Fruit fly (Drosophila melanogaster) whole organism, embryonic: ENCODE data around the gene Gdh.

Experiments
- B-H1 ChIP-seq: fragments of 200-800 bp; sonication (Bioruptor generic); IDR thresholded peaks from 3 replicates; pipeline ENCODE4 v1.3.6; 2022; ENCODE audit warnings: missing biosample characterization, missing genetic modification characterization
- B-H2 ChIP-seq: fragments of 200-800 bp; sonication (Bioruptor generic); optimal IDR thresholded peaks from 2 replicates; lab custom pipeline; 2018; ENCODE audit warnings: missing biosample characterization, mild to moderate bottlenecking, missing genetic modification characterization
- BEAF-32 ChIP-seq: fragments of 200-800 bp; sonication (Bioruptor generic); optimal IDR thresholded peaks from 3 replicates; lab custom pipeline; 2017; ENCODE audit warnings: missing biosample characterization, missing genetic modification characterization, mild to moderate bottlenecking, moderate library complexity, missing genetic modification reagents
- CG10267 ChIP-seq: fragments of 200-800 bp; sonication (Bioruptor generic); optimal IDR thresholded peaks from 2 replicates; lab custom pipeline; 2018; ENCODE audit warnings: missing biosample characterization, mild to moderate bottlenecking, missing genetic modification characterization, moderate library complexity
- CG10321 ChIP-seq: fragments of 200-800 bp; sonication (Bioruptor generic); IDR thresholded peaks from 2 replicates; pipeline ENCODE4 v1.3.6; 2022; ENCODE audit warnings: missing biosample characterization, missing genetic modification characterization
- CG11504 ChIP-seq: fragments of 200-800 bp; sonication (Bioruptor generic); optimal IDR thresholded peaks from 3 replicates; lab custom pipeline; 2019; ENCODE audit warnings: missing biosample characterization, mild to moderate bottlenecking, missing genetic modification characterization, moderate library complexity
- CG11696 ChIP-seq: fragments of 200-800 bp; sonication (Bioruptor generic); IDR thresholded peaks from 2 replicates; pipeline ENCODE4 v1.3.6; 2022; ENCODE audit warnings: missing biosample characterization, missing genetic modification characterization
- CG12391 ChIP-seq: fragments of 200-800 bp; sonication (Bioruptor generic); optimal IDR thresholded peaks from 3 replicates; lab custom pipeline; 2018; ENCODE audit warnings: missing biosample characterization, mild to moderate bottlenecking, missing genetic modification characterization, moderate library complexity
- CG12769 ChIP-seq: fragments of 200-800 bp; sonication (Bioruptor generic); optimal IDR thresholded peaks from 2 replicates; lab custom pipeline; 2019; ENCODE audit warnings: missing biosample characterization, mild to moderate bottlenecking, missing genetic modification characterization, moderate library complexity
- CG13624 ChIP-seq: fragments of 200-800 bp; sonication (Bioruptor generic); optimal IDR thresholded peaks from 2 replicates; lab custom pipeline; 2016; ENCODE audit warnings: missing biosample characterization, missing genetic modification characterization
- CG13894 ChIP-seq: fragments of 200-800 bp; sonication (Bioruptor generic); optimal IDR thresholded peaks from 3 replicates; lab custom pipeline; 2018; ENCODE audit warnings: missing biosample characterization, mild to moderate bottlenecking, missing genetic modification characterization, moderate library complexity
- CG15514 ChIP-seq: fragments of 200-800 bp; sonication (Bioruptor generic); optimal IDR thresholded peaks from 3 replicates; lab custom pipeline; 2017; ENCODE audit warnings: missing biosample characterization, missing genetic modification characterization, mild to moderate bottlenecking, moderate library complexity, missing genetic modification reagents
- CG1602 ChIP-seq: fragments of 200-800 bp; sonication (Bioruptor generic); optimal IDR thresholded peaks from 3 replicates; lab custom pipeline; 2016; ENCODE audit warnings: missing biosample characterization, missing genetic modification characterization
- CG1603 ChIP-seq: fragments of 200-800 bp; sonication (Bioruptor generic); optimal IDR thresholded peaks from 2 replicates; lab custom pipeline; 2019; ENCODE audit warnings: missing biosample characterization, mild to moderate bottlenecking, missing genetic modification characterization, moderate library complexity
- CG2889 ChIP-seq: fragments of 200-800 bp; sonication (Bioruptor generic); IDR thresholded peaks from 3 replicates; pipeline ENCODE4 v1.3.6; 2022; ENCODE audit warnings: missing biosample characterization, missing genetic modification characterization
- CG34422 ChIP-seq: fragments of 200-800 bp; sonication (Bioruptor generic); IDR thresholded peaks from 3 replicates; pipeline ENCODE4 v1.3.6; 2022; ENCODE audit warnings: missing biosample characterization, missing genetic modification characterization
- CG7271 ChIP-seq: fragments of 200-800 bp; sonication (Bioruptor generic); optimal IDR thresholded peaks from 2 replicates; lab custom pipeline; 2018; ENCODE audit warnings: missing biosample characterization, mild to moderate bottlenecking, missing genetic modification characterization, moderate library complexity
- CG8359 ChIP-seq: fragments of 200-800 bp; sonication (Bioruptor generic); optimal IDR thresholded peaks from 2 replicates; lab custom pipeline; 2017; ENCODE audit warnings: missing biosample characterization, mild to moderate bottlenecking, missing genetic modification characterization, borderline replicate concordance
- CG8924 ChIP-seq: fragments of 200-800 bp; optimal IDR thresholded peaks from 3 replicates; lab custom pipeline; 2019; ENCODE audit warnings: missing biosample characterization, mild to moderate bottlenecking, missing genetic modification characterization, moderate library complexity
- CG9215 ChIP-seq: fragments of 200-800 bp; sonication (Bioruptor generic); IDR thresholded peaks from 2 replicates; pipeline ENCODE4 v1.3.6; 2022; ENCODE audit warnings: missing biosample characterization, missing genetic modification characterization
- CG9727 ChIP-seq: fragments of 200-800 bp; sonication (Bioruptor generic); optimal IDR thresholded peaks from 3 replicates; lab custom pipeline; 2017; ENCODE audit warnings: missing biosample characterization, mild to moderate bottlenecking, missing genetic modification characterization
- D ChIP-seq, 2 experiments: fragments of 200-800 bp in 1 of 2; fragments of >200 bp in 1 of 2; sonication (Bioruptor generic) in 1 of 2; optimal IDR thresholded peaks; 2 replicates in 1 of 2; 3 replicates in 1 of 2; lab custom pipeline; 2017; ENCODE audit warnings: mild to moderate bottlenecking in 1 of 2, missing biosample characterization in 1 of 2, missing genetic modification characterization in 1 of 2, missing genetic modification reagents in 1 of 2
- Dad ChIP-seq: fragments of 200-800 bp; sonication (Bioruptor generic); optimal IDR thresholded peaks from 3 replicates; lab custom pipeline; 2016; ENCODE audit warnings: missing biosample characterization, missing genetic modification characterization
- Ets65A ChIP-seq: fragments of 200-800 bp; sonication (Bioruptor generic); peaks from one replicate; lab custom pipeline; 2016; ENCODE audit warnings: missing biosample characterization, missing genetic modification characterization
- HmgD ChIP-seq: fragments of 200-800 bp; sonication (Bioruptor generic); optimal IDR thresholded peaks from 3 replicates; lab custom pipeline; 2016; ENCODE audit warnings: missing biosample characterization, missing genetic modification characterization
- Lhr ChIP-seq: fragments of 200-800 bp; sonication (Bioruptor generic); optimal IDR thresholded peaks from 3 replicates; lab custom pipeline; 2017; ENCODE audit warnings: mild to moderate bottlenecking, missing biosample characterization, missing genetic modification reagents, missing genetic modification characterization
- MESR4 ChIP-seq: fragments of 200-800 bp; sonication (Bioruptor generic); optimal IDR thresholded peaks from 2 replicates; lab custom pipeline; 2018; ENCODE audit warnings: missing biosample characterization, mild to moderate bottlenecking, missing genetic modification characterization, moderate library complexity
- NfI ChIP-seq: fragments of 200-800 bp; sonication (Bioruptor generic); optimal IDR thresholded peaks from 3 replicates; lab custom pipeline; 2018; ENCODE audit warnings: missing biosample characterization, mild to moderate bottlenecking, missing genetic modification characterization, moderate library complexity
- Sin3A ChIP-seq: fragments of >200 bp; optimal IDR thresholded peaks from 2 replicates; lab custom pipeline; 2018
- Sry-δ ChIP-seq: fragments of 200-800 bp; sonication (Bioruptor generic); optimal IDR thresholded peaks from 2 replicates; lab custom pipeline; 2016; ENCODE audit warnings: missing biosample characterization, missing genetic modification characterization
- Stat92E ChIP-seq, 3 experiments: fragments of >200 bp in 2 of 3; fragments of 200-800 bp in 1 of 3; sonication (Bioruptor generic) in 1 of 3; optimal IDR thresholded peaks; 2 replicates each; lab custom pipeline; 2017 to 2019; ENCODE audit warnings: missing biosample characterization in 3 of 3, missing genetic modification characterization in 3 of 3, mild to moderate bottlenecking in 1 of 3, moderate library complexity in 1 of 3
- Trl ChIP-seq, 3 experiments: fragments of >200 bp in 2 of 3; fragments of 200-800 bp in 1 of 3; sonication (Bioruptor generic) in 1 of 3; optimal IDR thresholded peaks; 2 replicates in 1 of 3; 3 replicates in 2 of 3; lab custom pipeline; 2016 to 2017; ENCODE audit warnings: missing biosample characterization in 1 of 3, missing genetic modification characterization in 1 of 3
- YL-1 ChIP-seq: fragments of 200-800 bp; sonication (Bioruptor generic); optimal IDR thresholded peaks from 3 replicates; lab custom pipeline; 2017; ENCODE audit warnings: missing biosample characterization, mild to moderate bottlenecking, missing genetic modification characterization
- cato ChIP-seq: fragments of 200-800 bp; sonication (Bioruptor generic); optimal IDR thresholded peaks from 2 replicates; lab custom pipeline; 2016; ENCODE audit warnings: missing biosample characterization, missing genetic modification characterization, borderline replicate concordance
- dpn ChIP-seq, 2 experiments: fragments of 200-800 bp; sonication (Bioruptor generic); optimal IDR thresholded peaks; 3 replicates each; lab custom pipeline; 2016; ENCODE audit warnings: missing biosample characterization in 2 of 2, missing genetic modification characterization in 2 of 2
- gcm ChIP-seq: fragments of 200-800 bp; sonication (Bioruptor generic); optimal IDR thresholded peaks from 2 replicates; lab custom pipeline; 2019; ENCODE audit warnings: missing biosample characterization, mild to moderate bottlenecking, missing genetic modification characterization, moderate library complexity
- grau ChIP-seq: fragments of 200-800 bp; optimal IDR thresholded peaks from 3 replicates; lab custom pipeline; 2019; ENCODE audit warnings: missing biosample characterization, mild to moderate bottlenecking, missing genetic modification characterization, moderate library complexity
- ham ChIP-seq: fragments of 200-800 bp; sonication (Bioruptor generic); IDR thresholded peaks from 2 replicates; pipeline ENCODE4 v1.3.6; 2022; ENCODE audit warnings: missing biosample characterization, missing genetic modification characterization
- hkb ChIP-seq, 2 experiments: fragments of 200-800 bp in 1 of 2; fragments of >200 bp in 1 of 2; sonication (Bioruptor generic) in 1 of 2; IDR thresholded peaks in 1 of 2; optimal IDR thresholded peaks in 1 of 2; 2 replicates each; pipeline versions ENCODE4 v1.3.6 to Lab custom; 2017 to 2022; ENCODE audit warnings: missing biosample characterization in 1 of 2, missing genetic modification characterization in 1 of 2
- lab ChIP-seq: fragments of 200-800 bp; sonication (Bioruptor generic); optimal IDR thresholded peaks from 3 replicates; lab custom pipeline; 2017; ENCODE audit warnings: missing biosample characterization, missing genetic modification characterization, mild to moderate bottlenecking, moderate library complexity, missing genetic modification reagents
- lbe ChIP-seq: fragments of 200-800 bp; sonication (Bioruptor generic); optimal IDR thresholded peaks from 2 replicates; lab custom pipeline; 2016; ENCODE audit warnings: missing biosample characterization, mild to moderate bottlenecking, missing genetic modification characterization
- maf-S ChIP-seq: fragments of 200-800 bp; sonication (Bioruptor generic); optimal IDR thresholded peaks from 2 replicates; lab custom pipeline; 2016; ENCODE audit warnings: missing biosample characterization, missing genetic modification characterization
- scrt ChIP-seq: fragments of 200-800 bp; sonication (Bioruptor generic); optimal IDR thresholded peaks from 2 replicates; lab custom pipeline; 2018; ENCODE audit warnings: missing biosample characterization, mild to moderate bottlenecking, missing genetic modification characterization, moderate library complexity
- ssp ChIP-seq: fragments of 200-800 bp; sonication (Bioruptor generic); IDR thresholded peaks from 2 replicates; pipeline ENCODE4 v1.3.6; 2022; ENCODE audit warnings: missing biosample characterization, missing genetic modification characterization
- tll ChIP-seq, 2 experiments: fragments of 200-800 bp in 1 of 2; fragments of >200 bp in 1 of 2; sonication (Bioruptor generic) in 1 of 2; optimal IDR thresholded peaks; 2 replicates each; lab custom pipeline; 2017 to 2019; ENCODE audit warnings: missing biosample characterization in 2 of 2, missing genetic modification characterization in 2 of 2, mild to moderate bottlenecking in 1 of 2, moderate library complexity in 1 of 2
- ttk ChIP-seq: fragments of 200-800 bp; sonication (Bioruptor generic); IDR thresholded peaks from 2 replicates; pipeline ENCODE4 v2.1.2; 2022; ENCODE audit warnings: missing biosample characterization, missing genetic modification characterization
- unpg ChIP-seq: fragments of 200-800 bp; sonication (Bioruptor generic); optimal IDR thresholded peaks from 3 replicates; lab custom pipeline; 2018; ENCODE audit warnings: missing biosample characterization, mild to moderate bottlenecking, missing genetic modification characterization, moderate library complexity
- z ChIP-seq: fragments of 200-800 bp; sonication (Bioruptor generic); IDR thresholded peaks from 3 replicates; pipeline ENCODE4 v1.3.6; 2022; ENCODE audit warnings: missing biosample characterization, missing genetic modification characterization

Gdh gene

dm6 chr3R:23889922-23890321 lies 53.0 kb downstream of the Gdh start, which contains the start of gene Pli (continued):
- TF ChIP-seq HmgD (GFP tag; lab: Kevin White, UChicago) (peak; percentile 22), NfI (peak; percentile 2), CG9727 (GFP tag; lab: Kevin White, UChicago) (peak; percentile 3), D (optimal IDR thresholded peaks at IDR 0.05; lab: Kevin White, UChicago) (no peak), D (GFP tag; optimal IDR thresholded peaks at IDR 0.05; lab: Kevin White, UChicago) (no peak), CG11696 (GFP tag; lab: Robert Waterston, UW) (no peak), CG15514 (peak; percentile 91), Stat92E (GFP tag; optimal IDR thresholded peaks at IDR 0.05; lab: Kevin White, UChicago) (peak in 1 of 3 experiments; percentile 68), CG8924 (peak; percentile 62), CG9215 (GFP tag; lab: Robert Waterston, UW) (no peak), maf-S (GFP tag; lab: Kevin White, UChicago) (no peak), ttk (GFP tag; lab: Robert Waterston, UW) (no peak), CG1602 (GFP tag; lab: Kevin White, UChicago) (no peak), CG13894 (peak; percentile 66), CG10267 (tag; lab: Kevin White, UChicago) (peak; percentile 61), lab (peak; percentile 49), CG1603 (tag; lab: Kevin White, UChicago) (peak; percentile 80), scrt (peak; percentile 30), CG2889 (GFP tag; lab: Robert Waterston, UW) (no peak), MESR4 (GFP tag; lab: Kevin White, UChicago) (peak; percentile 28), CG12769 (tag; lab: Kevin White, UChicago) (peak; percentile 34), Ets65A (GFP tag; lab: Kevin White, UChicago) (peak; percentile 28), unpg (GFP tag; lab: Kevin White, UChicago) (peak; percentile 21), CG11504 (tag; lab: Kevin White, UChicago) (peak; percentile 39), z (no peak), BEAF-32 (GFP tag; lab: Kevin White, UChicago) (peak; percentile 47), ssp (GFP tag; lab: Robert Waterston, UW) (no peak), cato (GFP tag; lab: Kevin White, UChicago) (no peak), CG7271 (peak; percentile 34), gcm (GFP tag; lab: Kevin White, UChicago) (peak; percentile 72), CG10321 (GFP tag; lab: Robert Waterston, UW) (no peak), CG12391 (tag; lab: Kevin White, UChicago) (peak; percentile 31), grau (tag; lab: Kevin White, UChicago) (peak; percentile 39), Sin3A (lab: Kevin White, UChicago) (peak; percentile 35), lbe (GFP tag; lab: Kevin White, UChicago) (peak; percentile 44), CG34422 (GFP tag; lab: Robert Waterston, UW) (no peak), Dad (GFP tag; lab: Kevin White, UChicago) (peak; percentile 12), B-H1 (GFP tag; lab: Robert Waterston, UW) (no peak), dpn (GFP tag; optimal IDR thresholded peaks at IDR 0.05; lab: Kevin White, UChicago) (peak in 1 of 2 experiments; percentile 29), YL-1 (GFP tag; lab: Kevin White, UChicago) (peak; percentile 14), hkb (optimal IDR thresholded peaks at IDR 0.05; lab: Kevin White, UChicago) (peak; percentile 6), hkb (GFP tag; IDR thresholded peaks at IDR 0.05; lab: Robert Waterston, UW) (no peak), B-H2 (GFP tag; lab: Kevin White, UChicago) (peak; percentile 55), Sry-δ (GFP tag; lab: Kevin White, UChicago) (peak; percentile 32), Lhr (peak; percentile 81), tll (GFP tag; optimal IDR thresholded peaks at IDR 0.05; lab: Kevin White, UChicago) (no peak), ham (no peak), CG8359 (peak; percentile 19), Trl (optimal IDR thresholded peaks at IDR 0.05; lab: Kevin White, UChicago) (no peak), Trl (GFP tag; optimal IDR thresholded peaks at IDR 0.05; lab: Kevin White, UChicago) (no peak), CG13624 (peak; percentile 42)
